Fruit fly (Drosophila melanogaster): Measurements from ENCODE around the gene Usp8.

The Usp8 gene

DNA sequence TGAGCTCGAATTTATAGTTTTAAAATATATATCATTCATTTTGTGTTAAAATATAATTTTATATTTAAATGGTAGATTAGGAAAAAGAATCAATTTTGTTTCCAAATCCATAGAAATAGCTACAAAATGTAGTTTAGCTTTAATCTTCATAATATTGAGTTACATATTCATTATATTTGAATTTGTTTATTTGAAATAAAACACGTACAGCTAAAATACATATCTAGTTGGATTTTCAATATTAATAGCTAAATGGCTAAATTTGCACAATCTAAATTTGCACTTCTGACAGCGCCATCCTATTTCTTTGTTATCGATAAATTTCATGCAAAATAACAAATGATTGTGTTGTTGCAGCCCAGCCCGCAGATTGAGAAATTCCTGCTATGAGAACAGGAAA, at the start of gene Usp8:
Usp8 (plus strand) TSS at position 312 of the 400 bp plus-strand sequence.
- TF ChIP-seq Myc (optimal IDR thresholded peaks at IDR 0.05), result peak; percentile 97
- no peak for TF ChIP-seq sv (GFP tag; optimal IDR thresholded peaks at IDR 0.05)
- TF ChIP-seq Jra (GFP tag; optimal IDR thresholded peaks at IDR 0.05), result no peak
- no peak for TF ChIP-seq CG9705 (GFP tag; optimal IDR thresholded peaks at IDR 0.05)
- TF ChIP-seq Dif (GFP tag; optimal IDR thresholded peaks at IDR 0.05; ENCODE audit: partially characterized antibody), result peak; percentile 90
- TF ChIP-seq lola (GFP tag; optimal IDR thresholded peaks at IDR 0.05), result no peak
- TF ChIP-seq Hnf4 (GFP tag; optimal IDR thresholded peaks at IDR 0.05), result no peak
- no peak for TF ChIP-seq N (GFP tag; optimal IDR thresholded peaks at IDR 0.05)
- peak; percentile 20 for TF ChIP-seq OdsH (GFP tag; optimal IDR thresholded peaks at IDR 0.05)
- no peak for TF ChIP-seq CG32264 (GFP tag; optimal IDR thresholded peaks at IDR 0.05)
- TF ChIP-seq dsf (GFP tag; optimal IDR thresholded peaks at IDR 0.05; ENCODE audit: borderline replicate concordance), result no peak
- TF ChIP-seq sage (GFP tag; optimal IDR thresholded peaks at IDR 0.05), result no peak
- peak in 1 of 2 experiments; percentile 71 for TF ChIP-seq dl (GFP tag; optimal IDR thresholded peaks at IDR 0.05; ENCODE audit: insufficient read depth in 1 of 2, partially characterized antibody in 2 of 2)
- TF ChIP-seq Vsx2 (GFP tag; optimal IDR thresholded peaks at IDR 0.05; ENCODE audit: partially characterized antibody), result peak; percentile 98
- TF ChIP-seq ey (GFP tag; optimal IDR thresholded peaks at IDR 0.05), result no peak
- TF ChIP-seq usp (GFP tag; optimal IDR thresholded peaks at IDR 0.05), result no peak
- TF ChIP-seq foxo (GFP tag; optimal IDR thresholded peaks at IDR 0.05), result no peak
- TF ChIP-seq Dfd (GFP tag; optimal IDR thresholded peaks at IDR 0.05), result no peak
- no peak for TF ChIP-seq jim (GFP tag; optimal IDR thresholded peaks at IDR 0.05)
- TF ChIP-seq brk (GFP tag; optimal IDR thresholded peaks at IDR 0.05), result no peak
- TF ChIP-seq Abd-B (GFP tag; optimal IDR thresholded peaks at IDR 0.05), result no peak
- TF ChIP-seq GATAd (GFP tag; optimal IDR thresholded peaks at IDR 0.05), result no peak

DNA sequence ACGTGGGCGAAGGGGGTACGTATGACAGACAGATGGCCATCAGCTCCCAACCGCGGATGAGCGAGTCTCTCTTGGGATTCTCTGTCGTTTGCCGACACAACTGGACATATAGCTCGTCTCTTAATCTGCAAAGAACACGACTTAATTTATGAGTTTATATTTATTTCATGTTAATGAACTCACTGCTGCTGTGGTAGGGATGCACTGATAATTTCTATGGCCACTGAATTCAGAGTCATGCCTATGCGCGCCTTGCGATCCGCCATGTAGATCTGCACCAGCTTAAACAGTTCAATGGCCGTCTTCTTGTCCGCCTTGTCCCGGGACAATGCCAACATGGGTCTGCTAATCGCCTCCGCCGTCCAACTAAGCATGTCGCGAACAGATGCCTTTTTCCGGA, 49.1 kb upstream of the Usp8 start:
- TF ChIP-seq ey (GFP tag; optimal IDR thresholded peaks at IDR 0.05), result no peak
- no peak for TF ChIP-seq lola (GFP tag; optimal IDR thresholded peaks at IDR 0.05)
- TF ChIP-seq Sp1 (GFP tag; optimal IDR thresholded peaks at IDR 0.05), result no peak
- TF ChIP-seq Hr78 (GFP tag; optimal IDR thresholded peaks at IDR 0.05), result no peak
- no peak for TF ChIP-seq pan (optimal IDR thresholded peaks at IDR 0.05)
- TF ChIP-seq GATAd (GFP tag; optimal IDR thresholded peaks at IDR 0.05), result no peak
- no peak for TF ChIP-seq CG9705 (GFP tag; optimal IDR thresholded peaks at IDR 0.05)
- no peak for TF ChIP-seq Mio (GFP tag; optimal IDR thresholded peaks at IDR 0.05)
- no peak for TF ChIP-seq sv (GFP tag; optimal IDR thresholded peaks at IDR 0.05)
- no peak for TF ChIP-seq usp (GFP tag; optimal IDR thresholded peaks at IDR 0.05)
- no peak for TF ChIP-seq CrebA (GFP tag; optimal IDR thresholded peaks at IDR 0.05; ENCODE audit: borderline replicate concordance)
- TF ChIP-seq Abd-B (GFP tag; optimal IDR thresholded peaks at IDR 0.05), result no peak
- TF ChIP-seq Dif (GFP tag; optimal IDR thresholded peaks at IDR 0.05; ENCODE audit: partially characterized antibody), result no peak

DNA sequence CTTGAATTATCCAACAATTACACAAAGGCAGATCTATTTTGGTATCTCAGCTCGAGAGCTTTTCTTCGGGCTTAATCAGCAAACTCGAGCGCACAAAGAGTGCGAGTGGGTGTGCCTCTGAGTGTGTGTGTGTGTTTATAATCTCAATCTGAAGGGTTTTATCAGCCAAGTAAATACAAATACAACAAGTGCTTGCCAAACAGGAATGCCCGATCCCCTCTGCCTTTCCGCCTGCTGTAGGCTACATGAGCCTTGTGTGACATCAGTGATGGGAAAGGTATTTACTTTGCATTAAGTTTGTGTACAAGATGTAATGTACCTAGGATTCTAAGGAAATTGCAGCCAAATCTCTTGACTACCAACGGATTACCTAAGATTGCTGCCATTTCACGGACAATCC, 44.6 kb upstream of the Usp8 start:
- TF ChIP-seq Dif (GFP tag; optimal IDR thresholded peaks at IDR 0.05; ENCODE audit: partially characterized antibody) (no peak), Hr83 (GFP tag; optimal IDR thresholded peaks at IDR 0.05; ENCODE audit: poor library complexity, severe bottlenecking) (peak; percentile 22), fru (GFP tag; optimal IDR thresholded peaks at IDR 0.05) (peak; percentile 38), dl (GFP tag; optimal IDR thresholded peaks at IDR 0.05; ENCODE audit: insufficient read depth in 1 of 2, partially characterized antibody in 2 of 2) (no peak), sv (GFP tag; optimal IDR thresholded peaks at IDR 0.05) (no peak), rgr (GFP tag; optimal IDR thresholded peaks at IDR 0.05) (no peak), Vsx2 (GFP tag; optimal IDR thresholded peaks at IDR 0.05; ENCODE audit: partially characterized antibody) (no peak), Sp1 (GFP tag; optimal IDR thresholded peaks at IDR 0.05) (no peak), h (GFP tag; optimal IDR thresholded peaks at IDR 0.05) (no peak), woc (GFP tag; optimal IDR thresholded peaks at IDR 0.05) (no peak), foxo (GFP tag; optimal IDR thresholded peaks at IDR 0.05) (no peak)

DNA sequence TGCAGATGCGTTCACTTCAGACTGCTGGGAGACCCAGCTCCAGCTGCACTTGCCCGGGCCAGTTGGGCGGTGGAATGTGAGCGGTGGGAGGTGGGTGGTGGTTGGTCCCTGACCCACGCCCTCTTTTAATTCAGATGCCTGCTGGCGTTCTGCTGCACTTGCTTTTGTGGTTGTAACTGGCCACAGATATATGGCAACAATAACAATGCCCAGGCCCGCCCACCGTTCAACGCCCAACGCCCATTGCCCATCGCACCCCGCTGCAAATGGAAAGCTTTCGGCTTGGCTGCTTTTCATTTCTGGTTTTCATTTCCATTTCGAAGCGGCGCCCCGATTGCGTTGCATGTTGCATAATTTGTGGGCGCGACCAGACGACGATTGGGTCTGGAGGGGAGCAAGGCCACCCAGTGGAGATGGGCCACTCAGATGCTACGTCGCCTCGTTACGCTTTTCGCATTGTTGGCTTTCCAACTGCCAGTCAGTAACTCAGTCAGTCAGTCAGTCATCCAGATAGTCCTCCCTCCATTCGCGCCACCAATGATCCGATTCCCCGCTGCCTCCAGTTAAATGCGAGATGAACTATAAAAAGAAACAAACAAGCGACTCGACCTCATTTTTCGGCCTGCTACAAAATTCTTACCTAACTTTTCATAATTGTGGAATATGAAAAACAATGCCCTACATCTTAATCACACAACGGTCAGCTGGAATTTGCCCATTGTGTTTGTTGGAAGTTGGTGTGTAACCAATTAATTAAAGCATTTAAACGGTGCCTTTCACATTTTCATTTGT, 43.6 kb upstream of the Usp8 start:
- TF ChIP-seq tai (GFP tag; optimal IDR thresholded peaks at IDR 0.05) (no peak), GATAd (GFP tag; optimal IDR thresholded peaks at IDR 0.05) (no peak), Jra (GFP tag; optimal IDR thresholded peaks at IDR 0.05) (no peak), Vsx2 (GFP tag; optimal IDR thresholded peaks at IDR 0.05; ENCODE audit: partially characterized antibody) (no peak), Sp1 (GFP tag; optimal IDR thresholded peaks at IDR 0.05) (no peak), N (GFP tag; optimal IDR thresholded peaks at IDR 0.05) (no peak), usp (GFP tag; optimal IDR thresholded peaks at IDR 0.05) (no peak), pan (optimal IDR thresholded peaks at IDR 0.05) (no peak), CG9705 (GFP tag; optimal IDR thresholded peaks at IDR 0.05) (no peak), h (GFP tag; optimal IDR thresholded peaks at IDR 0.05) (no peak), HLH106 (tag; optimal IDR thresholded peaks at IDR 0.05) (no peak), dsf (GFP tag; optimal IDR thresholded peaks at IDR 0.05; ENCODE audit: borderline replicate concordance) (no peak), sv (GFP tag; optimal IDR thresholded peaks at IDR 0.05) (no peak), jim (GFP tag; optimal IDR thresholded peaks at IDR 0.05) (no peak), brk (GFP tag; optimal IDR thresholded peaks at IDR 0.05) (no peak), foxo (GFP tag; optimal IDR thresholded peaks at IDR 0.05) (no peak), Myc (optimal IDR thresholded peaks at IDR 0.05) (no peak), Hnf4 (GFP tag; optimal IDR thresholded peaks at IDR 0.05) (no peak)
